Worm (Caenorhabditis elegans): ENCODE results near the gene denn-4.

Gene denn-4

DNA sequence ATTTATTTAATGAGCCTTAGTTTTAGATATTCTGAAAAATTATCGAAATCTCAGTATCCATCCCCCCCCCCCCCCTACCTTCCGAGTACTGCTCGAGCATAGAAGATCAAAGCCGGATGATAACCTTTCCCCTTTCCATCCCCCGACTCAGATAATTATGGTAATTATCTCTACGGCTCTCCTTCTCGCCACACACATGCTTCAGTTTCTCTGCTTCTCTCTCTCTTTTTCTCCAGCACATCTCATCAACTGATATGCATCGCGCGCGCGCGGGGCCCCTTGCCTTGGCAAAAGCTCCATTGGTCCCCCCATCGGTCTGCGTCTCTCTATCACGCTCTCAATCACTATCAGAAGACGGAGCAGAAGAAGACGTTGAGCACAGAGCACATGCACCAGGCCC is 17.1 kb upstream of the denn-4 start:
- no peak for TF ChIP-seq odd-2 (tag; optimal IDR thresholded peaks at IDR 0.05)
- TF ChIP-seq ceh-34 (tag; optimal IDR thresholded peaks at IDR 0.05) = no peak
- peak; percentile 7 for TF ChIP-seq tbx-2 (tag; optimal IDR thresholded peaks at IDR 0.05)
- TF ChIP-seq hlh-13 (GFP tag; optimal IDR thresholded peaks at IDR 0.05) = no peak
- no peak for TF ChIP-seq ets-4 (tag; optimal IDR thresholded peaks at IDR 0.05)
- no peak for TF ChIP-seq ceh-19 (GFP tag; optimal IDR thresholded peaks at IDR 0.05)
- no peak for TF ChIP-seq T23F11.4 (GFP tag; optimal IDR thresholded peaks at IDR 0.05)
- no peak for TF ChIP-seq ztf-16 (tag; optimal IDR thresholded peaks at IDR 0.05)
- TF ChIP-seq nfya-1 (tag; optimal IDR thresholded peaks at IDR 0.05) = peak; percentile 63
- no peak for TF ChIP-seq K09A11.1 (tag; optimal IDR thresholded peaks at IDR 0.05; ENCODE audit: insufficient read depth)
- TF ChIP-seq K02D7.2 (tag; optimal IDR thresholded peaks at IDR 0.05) = no peak
- no peak for TF ChIP-seq mec-3 (tag; optimal IDR thresholded peaks at IDR 0.05; ENCODE audit: borderline replicate concordance)
- TF ChIP-seq ceh-22 (tag; optimal IDR thresholded peaks at IDR 0.05) = no peak
- TF ChIP-seq unc-42 (tag; optimal IDR thresholded peaks at IDR 0.05) = peak; percentile 35
- peak; percentile 49 for TF ChIP-seq ceh-14 (tag; optimal IDR thresholded peaks at IDR 0.05)
- TF ChIP-seq fax-1 (tag; optimal IDR thresholded peaks at IDR 0.05) = no peak
- TF ChIP-seq ref-2 (tag; optimal IDR thresholded peaks at IDR 0.05) = no peak
- no peak for TF ChIP-seq C08G9.2 (tag; optimal IDR thresholded peaks at IDR 0.05)
- no peak for TF ChIP-seq hlh-15 (tag; optimal IDR thresholded peaks at IDR 0.05)

DNA sequence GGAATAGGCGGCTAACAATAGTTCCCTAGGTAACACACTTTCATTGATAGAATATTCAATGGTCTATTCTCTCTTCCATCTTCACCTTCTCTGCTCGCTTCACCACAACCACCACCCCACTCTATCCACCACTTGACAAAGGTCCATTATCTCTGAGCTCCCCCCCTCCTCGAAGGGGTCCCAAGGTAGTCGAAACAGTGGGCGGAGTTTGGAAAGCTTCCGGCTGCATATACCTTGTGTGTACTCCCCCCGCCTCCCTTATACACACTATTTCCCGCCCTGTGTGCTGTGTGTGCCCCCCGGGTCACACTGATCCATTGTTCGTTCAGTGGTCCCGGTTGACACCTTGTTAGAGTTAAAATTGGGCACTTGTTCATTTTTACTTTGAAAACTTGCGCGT is 15.3 kb upstream of the denn-4 start:
- TF ChIP-seq T23F11.4 (GFP tag; optimal IDR thresholded peaks at IDR 0.05) (peak; percentile 23), ceh-6 (GFP tag; optimal IDR thresholded peaks at IDR 0.05) (peak; percentile 28), unc-86 (tag; optimal IDR thresholded peaks at IDR 0.05) (peak; percentile 10), tbx-2 (tag; optimal IDR thresholded peaks at IDR 0.05) (peak; percentile 34), ceh-31 (tag; optimal IDR thresholded peaks at IDR 0.05) (peak; percentile 68), ref-2 (tag; optimal IDR thresholded peaks at IDR 0.05) (peak; percentile 39), ceh-2 (tag; optimal IDR thresholded peaks at IDR 0.05) (no peak), Y22D7AL.16 (tag; optimal IDR thresholded peaks at IDR 0.05) (no peak), ceh-24 (tag; optimal IDR thresholded peaks at IDR 0.05) (no peak)

DNA sequence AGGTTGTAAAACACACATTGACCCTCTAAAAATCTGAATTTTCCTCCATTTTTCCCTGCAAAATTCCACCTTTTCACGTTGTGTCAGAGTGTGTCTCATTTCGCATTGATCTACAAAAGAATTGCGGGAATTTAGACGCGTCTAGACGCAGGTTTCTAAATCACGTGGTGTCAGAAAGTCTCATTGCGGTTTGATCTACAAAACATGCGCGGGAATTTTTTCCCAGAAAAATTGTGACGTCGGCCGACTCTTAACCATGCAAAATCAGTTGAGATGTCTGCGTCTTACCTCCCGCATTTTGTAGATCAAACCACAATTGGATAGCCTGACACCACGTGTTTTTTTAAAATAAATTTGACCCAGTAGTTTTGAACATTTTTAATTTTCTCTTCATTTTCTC is 14.9 kb upstream of the denn-4 start:
- no peak for TF ChIP-seq ceh-34 (tag; optimal IDR thresholded peaks at IDR 0.05)

DNA sequence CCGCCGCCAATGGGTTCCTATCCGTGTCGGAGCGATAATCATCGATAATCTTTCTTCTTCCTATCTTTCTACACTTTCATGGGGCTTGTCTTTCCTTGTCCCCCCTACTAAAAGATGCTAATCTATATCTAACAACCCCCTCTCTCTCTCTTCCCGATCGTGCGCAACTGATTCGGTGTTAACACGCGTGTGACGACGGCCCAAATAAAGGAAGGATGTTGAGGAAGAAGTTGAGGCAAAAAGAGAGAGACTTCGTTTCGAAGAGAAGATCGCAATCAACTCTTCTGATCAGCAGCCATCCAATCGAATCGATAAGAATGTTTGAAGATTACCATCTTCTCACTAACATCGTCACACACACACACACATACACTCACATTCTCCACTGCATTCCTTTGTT is 12.5 kb upstream of the denn-4 start:
- peak; percentile 0 for TF ChIP-seq tbx-2 (tag; optimal IDR thresholded peaks at IDR 0.05)
- no peak for TF ChIP-seq ztf-16 (tag; optimal IDR thresholded peaks at IDR 0.05)
- peak; percentile 10 for TF ChIP-seq T23F11.4 (GFP tag; optimal IDR thresholded peaks at IDR 0.05)
- peak; percentile 87 for TF ChIP-seq rnt-1 (tag; optimal IDR thresholded peaks at IDR 0.05)

DNA sequence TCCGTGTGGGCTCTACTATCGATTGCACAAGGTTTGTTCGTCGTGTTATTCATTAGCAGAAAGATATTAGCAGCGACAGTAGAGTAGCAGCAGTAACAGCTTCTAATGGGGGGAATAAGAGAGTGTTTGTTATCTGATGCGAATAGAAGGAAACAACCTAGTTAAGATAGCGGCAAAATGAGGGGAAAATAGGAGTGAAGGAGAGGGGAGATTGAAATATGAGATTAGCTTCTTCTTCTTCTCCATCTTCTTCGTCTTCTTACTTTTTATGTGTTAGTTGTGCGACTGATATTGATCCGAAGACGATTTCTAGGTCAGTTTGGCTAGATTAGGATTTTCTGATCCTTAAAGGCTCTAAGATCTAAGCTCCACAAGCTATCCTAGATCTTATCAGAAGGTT is 8.9 kb upstream of the denn-4 start:
- no peak for TF ChIP-seq lin-11 (tag; optimal IDR thresholded peaks at IDR 0.05)
- TF ChIP-seq ceh-2 (tag; optimal IDR thresholded peaks at IDR 0.05) = no peak
- TF ChIP-seq pag-3 (tag; optimal IDR thresholded peaks at IDR 0.05; ENCODE audit: borderline replicate concordance) = no peak
- TF ChIP-seq syd-9 (tag; optimal IDR thresholded peaks at IDR 0.05) = no peak
- TF ChIP-seq hlh-6 (tag; optimal IDR thresholded peaks at IDR 0.05) = no peak
- no peak for TF ChIP-seq sox-4 (tag; optimal IDR thresholded peaks at IDR 0.05)
- TF ChIP-seq ets-4 (tag; optimal IDR thresholded peaks at IDR 0.05) = no peak
- no peak for TF ChIP-seq pros-1 (tag; optimal IDR thresholded peaks at IDR 0.05)
- no peak for TF ChIP-seq mec-3 (tag; optimal IDR thresholded peaks at IDR 0.05; ENCODE audit: borderline replicate concordance)
- no peak for TF ChIP-seq pha-2 (tag; optimal IDR thresholded peaks at IDR 0.05)
- no peak for TF ChIP-seq tbx-7 (tag; optimal IDR thresholded peaks at IDR 0.05)
- no peak for TF ChIP-seq unc-55 (GFP tag; optimal IDR thresholded peaks at IDR 0.05)
- TF ChIP-seq rnt-1 (tag; optimal IDR thresholded peaks at IDR 0.05) = no peak
- no peak for TF ChIP-seq ceh-34 (tag; optimal IDR thresholded peaks at IDR 0.05)
- TF ChIP-seq dmd-4 (tag; optimal IDR thresholded peaks at IDR 0.05; ENCODE audit: borderline replicate concordance) = no peak
- no peak for TF ChIP-seq pha-4 (tag; optimal IDR thresholded peaks at IDR 0.05)
- no peak for TF ChIP-seq C08G9.2 (tag; optimal IDR thresholded peaks at IDR 0.05)
- no peak for TF ChIP-seq ceh-31 (tag; optimal IDR thresholded peaks at IDR 0.05)
